Worm (Caenorhabditis elegans) whole organism, L2 larva: ENCODE data around the gene B0334.13.

Source experiments
- ama-1 ChIP-seq: fragments of 150-350 bp; optimal IDR thresholded peaks from 2 replicates; lab custom pipeline; 2018; ENCODE audit warnings: inconsistent platforms
- elt-1 ChIP-seq: fragments of 150-350 bp; optimal IDR thresholded peaks from 2 replicates; lab custom pipeline; 2014; ENCODE audit warnings: missing biosample characterization, missing genetic modification characterization
- lin-13 ChIP-seq: fragments of 150-350 bp; optimal IDR thresholded peaks from 2 replicates; lab custom pipeline; 2014; ENCODE audit warnings: missing biosample characterization, missing genetic modification reagents, missing genetic modification characterization
- lsy-2 ChIP-seq, 2 experiments: fragments of 150-350 bp in 1 of 2; sonication (generic microtip) in 1 of 2; optimal IDR thresholded peaks; 2 replicates each; lab custom pipeline; 2014 to 2017; ENCODE audit warnings: missing biosample characterization in 2 of 2, missing genetic modification characterization in 2 of 2
- nhr-12 ChIP-seq: fragments of 150-350 bp; optimal IDR thresholded peaks from 2 replicates; lab custom pipeline; 2014; ENCODE audit warnings: missing biosample characterization, missing genetic modification characterization
- nhr-237 ChIP-seq: fragments of 150-350 bp; optimal IDR thresholded peaks from 2 replicates; lab custom pipeline; 2014; ENCODE audit warnings: missing biosample characterization, missing genetic modification characterization
- zag-1 ChIP-seq: fragments of 150-350 bp; optimal IDR thresholded peaks from 2 replicates; lab custom pipeline; 2014; ENCODE audit warnings: missing biosample characterization, missing genetic modification characterization
- ztf-11 ChIP-seq: sonication (generic microtip); optimal IDR thresholded peaks from 2 replicates; lab custom pipeline; 2017; ENCODE audit warnings: missing biosample characterization, missing genetic modification characterization

- TF ChIP-seq elt-1 (no peak), nhr-237 (no peak), ama-1 (lab: Kevin White, UChicago) (no peak), lin-13 (no peak), lsy-2 (tag; optimal IDR thresholded peaks at IDR 0.05; lab: Kevin White, UChicago) (no peak), zag-1 (tag; lab: Kevin White, UChicago) (no peak), ztf-11 (tag; lab: Kevin White, UChicago) (no peak), nhr-12 (no peak)
Measured at ce11 chrII:11455140-11455539, 33.0 kb upstream of the B0334.13 start.
